Fruit fly (Drosophila melanogaster) whole organism, adult: Measurements from ENCODE around the gene CG17919.

Source experiments
- CG11617 ChIP-seq: fragments of 200-800 bp; sonication (Bioruptor generic); optimal IDR thresholded peaks from 2 replicates; lab custom pipeline; 2017; ENCODE audit warnings: mild to moderate bottlenecking, missing biosample characterization, missing genetic modification reagents, missing genetic modification characterization
- CG12768 ChIP-seq: fragments of 200-800 bp; sonication (Bioruptor generic); optimal IDR thresholded peaks from 2 replicates; lab custom pipeline; 2017; ENCODE audit warnings: missing biosample characterization, missing genetic modification characterization, mild to moderate bottlenecking, moderate library complexity, missing genetic modification reagents
- CG14711 ChIP-seq: fragments of 200-800 bp; sonication (Bioruptor generic); optimal IDR thresholded peaks from 2 replicates; lab custom pipeline; 2018; ENCODE audit warnings: missing biosample characterization, mild to moderate bottlenecking, missing genetic modification characterization, moderate library complexity
- CG1620 ChIP-seq: fragments of 200-800 bp; sonication (Bioruptor generic); optimal IDR thresholded peaks from 2 replicates; lab custom pipeline; 2016; ENCODE audit warnings: missing biosample characterization, missing genetic modification characterization
- CG33017 ChIP-seq: fragments of 200-800 bp; sonication (Bioruptor generic); optimal IDR thresholded peaks from 2 replicates; lab custom pipeline; 2018; ENCODE audit warnings: missing biosample characterization, mild to moderate bottlenecking, missing genetic modification characterization, moderate library complexity
- CG5204 ChIP-seq: fragments of 200-800 bp; sonication (Bioruptor generic); optimal IDR thresholded peaks from 2 replicates; lab custom pipeline; 2016; ENCODE audit warnings: missing biosample characterization, missing genetic modification characterization
- CG7045 ChIP-seq: fragments of 200-800 bp; sonication (Bioruptor generic); optimal IDR thresholded peaks from 2 replicates; lab custom pipeline; 2017; ENCODE audit warnings: missing biosample characterization, mild to moderate bottlenecking, missing genetic modification characterization
- CG7101 ChIP-seq: fragments of 200-800 bp; sonication (Bioruptor generic); optimal IDR thresholded peaks from 2 replicates; lab custom pipeline; 2018; ENCODE audit warnings: missing biosample characterization, mild to moderate bottlenecking, missing genetic modification characterization, moderate library complexity
- Clk ChIP-seq: fragments of 200-800 bp; sonication (Bioruptor generic); optimal IDR thresholded peaks from 2 replicates; lab custom pipeline; 2017; ENCODE audit warnings: missing biosample characterization, missing genetic modification characterization
- Crg-1 ChIP-seq: fragments of 200-800 bp; sonication (Bioruptor generic); optimal IDR thresholded peaks from 2 replicates; lab custom pipeline; 2016; ENCODE audit warnings: missing biosample characterization, missing genetic modification characterization
- Hr96 ChIP-seq: fragments of 200-800 bp; sonication (Bioruptor generic); optimal IDR thresholded peaks from 2 replicates; lab custom pipeline; 2016; ENCODE audit warnings: missing biosample characterization, missing genetic modification characterization
- Mnt ChIP-seq: fragments of 200-800 bp; sonication (Bioruptor generic); optimal IDR thresholded peaks from 2 replicates; lab custom pipeline; 2016; ENCODE audit warnings: missing biosample characterization, mild to moderate bottlenecking, missing genetic modification characterization
- bab1 ChIP-seq: fragments of 200-800 bp; sonication (Bioruptor generic); optimal IDR thresholded peaks from 3 replicates; lab custom pipeline; 2019; ENCODE audit warnings: missing biosample characterization, mild to moderate bottlenecking, missing genetic modification characterization, moderate library complexity
- cic ChIP-seq: fragments of 200-800 bp; sonication (Bioruptor generic); optimal IDR thresholded peaks from 2 replicates; lab custom pipeline; 2017; ENCODE audit warnings: missing biosample characterization, mild to moderate bottlenecking, missing genetic modification characterization, moderate library complexity
- cnc ChIP-seq, 2 experiments: fragments of >200 bp; optimal IDR thresholded peaks; 2 replicates each; lab custom pipeline; 2017
- kay ChIP-seq: fragments of 200-800 bp; sonication (Bioruptor generic); peaks from one replicate; lab custom pipeline; 2016; ENCODE audit warnings: missing biosample characterization, missing genetic modification characterization, borderline replicate concordance
- ovo ChIP-seq: fragments of 200-800 bp; sonication (Bioruptor generic); optimal IDR thresholded peaks from 2 replicates; lab custom pipeline; 2016; ENCODE audit warnings: missing biosample characterization, missing genetic modification characterization
- pad ChIP-seq: fragments of 200-800 bp; sonication (Bioruptor generic); optimal IDR thresholded peaks from 3 replicates; lab custom pipeline; 2017; ENCODE audit warnings: missing biosample characterization, missing genetic modification characterization, mild to moderate bottlenecking, moderate library complexity, missing genetic modification reagents
- tj ChIP-seq: fragments of 200-800 bp; sonication (Bioruptor generic); optimal IDR thresholded peaks from 3 replicates; lab custom pipeline; 2017; ENCODE audit warnings: missing biosample characterization, mild to moderate bottlenecking, missing genetic modification characterization, moderate library complexity
- toe ChIP-seq: fragments of 200-800 bp; sonication (Bioruptor generic); optimal IDR thresholded peaks from 2 replicates; lab custom pipeline; 2016; ENCODE audit warnings: missing biosample characterization, missing genetic modification characterization

The CG17919 gene

dm6 chr3R:6334906-6335433 is 8.9 kb upstream of the CG17919 start, which contains the start of gene Osi19:
TSS of gene Osi19 (plus strand) at chr3R:6335362.
- no peak for TF ChIP-seq CG14711
- no peak for TF ChIP-seq CG1620 (GFP tag; lab: Kevin White, UChicago)
- no peak for TF ChIP-seq Clk (GFP tag; lab: Kevin White, UChicago)
- TF ChIP-seq CG33017: no peak
- no peak for TF ChIP-seq pad (GFP tag; lab: Kevin White, UChicago)
- no peak for TF ChIP-seq Crg-1 (GFP tag; lab: Kevin White, UChicago)
- no peak for TF ChIP-seq CG7045 (GFP tag; lab: Kevin White, UChicago)
- TF ChIP-seq tj (GFP tag; lab: Kevin White, UChicago): no peak
- no peak for TF ChIP-seq Hr96
- no peak for TF ChIP-seq kay (GFP tag; lab: Kevin White, UChicago)

- TF ChIP-seq kay (GFP tag; lab: Kevin White, UChicago) (no peak), Clk (GFP tag; lab: Kevin White, UChicago) (no peak), Crg-1 (GFP tag; lab: Kevin White, UChicago) (no peak), CG12768 (GFP tag; lab: Kevin White, UChicago) (no peak), CG11617 (GFP tag; lab: Kevin White, UChicago) (no peak), bab1 (GFP tag; lab: Kevin White, UChicago) (no peak), ovo (GFP tag; lab: Kevin White, UChicago) (no peak), CG33017 (no peak)
Measured at dm6 chr3R:6337397-6337796, 6.4 kb upstream of the CG17919 start.

- TF ChIP-seq ovo (GFP tag; lab: Kevin White, UChicago): no peak
- TF ChIP-seq CG11617 (GFP tag; lab: Kevin White, UChicago): no peak
- no peak for TF ChIP-seq cic (GFP tag; lab: Kevin White, UChicago)
- TF ChIP-seq kay (GFP tag; lab: Kevin White, UChicago): no peak
- TF ChIP-seq bab1 (GFP tag; lab: Kevin White, UChicago): no peak
Measured at dm6 chr3R:6339795-6340194, 4.0 kb upstream of the CG17919 start, which contains the start of gene Osi20. TSS of gene Osi20 (plus strand) at chr3R:6340095.

dm6 chr3R:6341668-6342067 is 2.2 kb upstream of the CG17919 start, which contains the start of gene CG17917:
TSS of gene CG17917 (plus strand) at chr3R:6341968.
- no peak for TF ChIP-seq CG11617 (GFP tag; lab: Kevin White, UChicago)

dm6 chr3R:6342702-6343101 is 1.1 kb upstream of the CG17919 start, which contains the start of gene CG10298:
TSS of gene CG10298 (plus strand) at chr3R:6343002.
- no peak for TF ChIP-seq tj (GFP tag; lab: Kevin White, UChicago)
- TF ChIP-seq CG12768 (GFP tag; lab: Kevin White, UChicago): no peak

dm6 chr3R:6345814-6346213 is 2.0 kb downstream of the CG17919 start, which contains the start of the genes SmD2 and CG18048:
TSS of gene SmD2 (minus strand) at chr3R:6345911.
TSS of gene CG18048 (plus strand) at chr3R:6346111.
- no peak for TF ChIP-seq CG33017
- peak; percentile 7 for TF ChIP-seq CG12768 (GFP tag; lab: Kevin White, UChicago)
- peak; percentile 24 for TF ChIP-seq bab1 (GFP tag; lab: Kevin White, UChicago)
- TF ChIP-seq tj (GFP tag; lab: Kevin White, UChicago): peak; percentile 6
- no peak for TF ChIP-seq kay (GFP tag; lab: Kevin White, UChicago)
- peak; percentile 65 for TF ChIP-seq Mnt (GFP tag; lab: Kevin White, UChicago)
- TF ChIP-seq cic (GFP tag; lab: Kevin White, UChicago): no peak
- no peak for TF ChIP-seq CG11617 (GFP tag; lab: Kevin White, UChicago)
- peak; percentile 23 for TF ChIP-seq CG1620 (GFP tag; lab: Kevin White, UChicago)
- peak; percentile 6 for TF ChIP-seq Hr96
- no peak for TF ChIP-seq toe (GFP tag; lab: Kevin White, UChicago)
- no peak for TF ChIP-seq cnc (optimal IDR thresholded peaks at IDR 0.05; lab: Kevin White, UChicago)
- TF ChIP-seq CG5204: peak; percentile 18
- TF ChIP-seq CG7045 (GFP tag; lab: Kevin White, UChicago): no peak
- TF ChIP-seq CG14711: peak; percentile 14

dm6 chr3R:6348943-6349342 is 5.1 kb downstream of the CG17919 start, which contains the start of gene Hr83:
TSS of gene Hr83 (plus strand) at chr3R:6349243.
- no peak for TF ChIP-seq toe (GFP tag; lab: Kevin White, UChicago)
- TF ChIP-seq CG12768 (GFP tag; lab: Kevin White, UChicago): no peak
- no peak for TF ChIP-seq CG1620 (GFP tag; lab: Kevin White, UChicago)
- no peak for TF ChIP-seq kay (GFP tag; lab: Kevin White, UChicago)
- TF ChIP-seq CG11617 (GFP tag; lab: Kevin White, UChicago): no peak
- TF ChIP-seq CG5204: no peak
- TF ChIP-seq CG7101 (tag; lab: Kevin White, UChicago): no peak
- no peak for TF ChIP-seq Hr96
- TF ChIP-seq Mnt (GFP tag; lab: Kevin White, UChicago): no peak
